Fruit fly (Drosophila melanogaster) whole organism, embryonic: Measurements from ENCODE around the gene CG15332.

Source experiments
- Asciz ChIP-seq: fragments of 200-800 bp; sonication (Bioruptor generic); optimal IDR thresholded peaks from 2 replicates; lab custom pipeline; 2017; ENCODE audit warnings: missing biosample characterization, mild to moderate bottlenecking, missing genetic modification characterization, missing genetic modification reagents
- Bgb ChIP-seq: fragments of 200-800 bp; sonication (Bioruptor generic); IDR thresholded peaks from 2 replicates; pipeline ENCODE4 v1.3.6; 2022; ENCODE audit warnings: missing biosample characterization, missing genetic modification characterization; ENCODE audit not compliant: partially characterized antibody
- Blimp-1 ChIP-seq: fragments of 200-800 bp; sonication (Bioruptor generic); optimal IDR thresholded peaks from 3 replicates; lab custom pipeline; 2018; ENCODE audit warnings: missing biosample characterization, missing genetic modification characterization, mild to moderate bottlenecking, moderate library complexity, missing genetic modification reagents
- CG10979 ChIP-seq: fragments of 200-800 bp; sonication (Bioruptor generic); optimal IDR thresholded peaks from 2 replicates; lab custom pipeline; 2018; ENCODE audit warnings: missing biosample characterization, mild to moderate bottlenecking, missing genetic modification characterization, moderate library complexity
- CG1233 ChIP-seq: fragments of 200-800 bp; sonication (Bioruptor generic); optimal IDR thresholded peaks from 4 replicates; lab custom pipeline; 2018; ENCODE audit warnings: missing biosample characterization, mild to moderate bottlenecking, missing genetic modification characterization
- CG13287 ChIP-seq: fragments of 200-800 bp; sonication (Bioruptor generic); IDR thresholded peaks from 2 replicates; pipeline ENCODE4 v1.3.6; 2022; ENCODE audit warnings: missing biosample characterization, missing genetic modification characterization; ENCODE audit not compliant: partially characterized antibody
- CG15479 ChIP-seq: fragments of 200-800 bp; sonication (Bioruptor generic); optimal IDR thresholded peaks from 3 replicates; lab custom pipeline; 2019; ENCODE audit warnings: missing biosample characterization, mild to moderate bottlenecking, missing genetic modification characterization, moderate library complexity
- CG18262 ChIP-seq: fragments of 200-800 bp; optimal IDR thresholded peaks from 3 replicates; lab custom pipeline; 2019; ENCODE audit warnings: missing biosample characterization, mild to moderate bottlenecking, missing genetic modification characterization, moderate library complexity
- CG18599 ChIP-seq: fragments of 200-800 bp; sonication (Bioruptor generic); optimal IDR thresholded peaks from 3 replicates; lab custom pipeline; 2017; ENCODE audit warnings: missing biosample characterization, missing genetic modification characterization, mild to moderate bottlenecking, moderate library complexity, missing genetic modification reagents
- CG30403 ChIP-seq: fragments of 200-800 bp; sonication (Bioruptor generic); optimal IDR thresholded peaks from 3 replicates; lab custom pipeline; 2016; ENCODE audit warnings: missing biosample characterization, missing genetic modification characterization
- CG34376 ChIP-seq: fragments of 200-800 bp; sonication (Bioruptor generic); optimal IDR thresholded peaks from 2 replicates; lab custom pipeline; 2018; ENCODE audit warnings: missing biosample characterization, mild to moderate bottlenecking, missing genetic modification characterization
- CG4328 ChIP-seq: fragments of 200-800 bp; sonication (Bioruptor generic); optimal IDR thresholded peaks from 3 replicates; lab custom pipeline; 2017; ENCODE audit warnings: missing biosample characterization, missing genetic modification reagents, missing genetic modification characterization
- CG4360 ChIP-seq: fragments of 200-800 bp; sonication (Bioruptor generic); IDR thresholded peaks from 2 replicates; pipeline ENCODE4 v1.3.6; 2022; ENCODE audit warnings: missing biosample characterization, missing genetic modification characterization
- CG5245 ChIP-seq: fragments of 200-800 bp; sonication (Bioruptor generic); optimal IDR thresholded peaks from 3 replicates; lab custom pipeline; 2016; ENCODE audit warnings: missing biosample characterization, missing genetic modification characterization
- Dek ChIP-seq: fragments of 200-800 bp; sonication (Bioruptor generic); optimal IDR thresholded peaks from 3 replicates; lab custom pipeline; 2019; ENCODE audit warnings: missing biosample characterization, mild to moderate bottlenecking, missing genetic modification characterization, moderate library complexity
- Dip2 ChIP-seq: fragments of 200-800 bp; sonication (Bioruptor generic); IDR thresholded peaks from 2 replicates; pipeline ENCODE4 v1.3.6; 2022; ENCODE audit warnings: missing biosample characterization, missing genetic modification characterization
- E2f2 ChIP-seq: fragments of 200-800 bp; sonication (Bioruptor generic); IDR thresholded peaks from 2 replicates; pipeline ENCODE4 v1.3.6; 2022; ENCODE audit warnings: missing biosample characterization, missing genetic modification characterization
- Eip74EF ChIP-seq, 2 experiments: fragments of 200-800 bp in 1 of 2; fragments of >200 bp in 1 of 2; sonication (Bioruptor generic) in 1 of 2; optimal IDR thresholded peaks; 2 replicates each; lab custom pipeline; 2017 to 2019; ENCODE audit warnings: missing biosample characterization in 2 of 2, missing genetic modification characterization in 2 of 2, mild to moderate bottlenecking in 1 of 2, moderate library complexity in 1 of 2
- GATAe ChIP-seq: fragments of 200-800 bp; sonication (Bioruptor generic); conservative IDR thresholded peaks from 2 replicates; pipeline ENCODE4 v1.3.6; 2022; ENCODE audit warnings: missing biosample characterization, missing genetic modification characterization
- HLH3B ChIP-seq: fragments of 200-800 bp; sonication (Bioruptor generic); IDR thresholded peaks from 2 replicates; pipeline ENCODE4 v1.3.6; 2022; ENCODE audit warnings: missing biosample characterization, missing genetic modification characterization
- HLH54F ChIP-seq: fragments of 200-800 bp; sonication (Bioruptor generic); optimal IDR thresholded peaks from 3 replicates; lab custom pipeline; 2016; ENCODE audit warnings: missing biosample characterization, missing genetic modification characterization
- HmgZ ChIP-seq: fragments of 200-800 bp; sonication (Bioruptor generic); optimal IDR thresholded peaks from 2 replicates; lab custom pipeline; 2018; ENCODE audit warnings: missing biosample characterization, mild to moderate bottlenecking, missing genetic modification characterization
- MESR4 ChIP-seq: fragments of 200-800 bp; sonication (Bioruptor generic); optimal IDR thresholded peaks from 2 replicates; lab custom pipeline; 2018; ENCODE audit warnings: missing biosample characterization, mild to moderate bottlenecking, missing genetic modification characterization, moderate library complexity
- Optix ChIP-seq: fragments of 200-800 bp; sonication (Bioruptor generic); IDR thresholded peaks from 3 replicates; pipeline ENCODE4 v1.3.6; 2022; ENCODE audit warnings: missing biosample characterization, missing genetic modification characterization
- Pdp1 ChIP-seq, 2 experiments: fragments of 200-800 bp; sonication (Bioruptor generic); optimal IDR thresholded peaks; 3 replicates each; lab custom pipeline; 2016; ENCODE audit warnings: missing biosample characterization in 2 of 2, missing genetic modification characterization in 2 of 2, mild to moderate bottlenecking in 1 of 2, moderate library complexity in 1 of 2
- Six4 ChIP-seq: fragments of 200-800 bp; sonication (Bioruptor generic); optimal IDR thresholded peaks from 2 replicates; lab custom pipeline; 2016; ENCODE audit warnings: missing biosample characterization, missing genetic modification characterization
- Sox102F ChIP-seq: fragments of 200-800 bp; sonication (Bioruptor generic); optimal IDR thresholded peaks from 2 replicates; lab custom pipeline; 2018; ENCODE audit warnings: missing biosample characterization, mild to moderate bottlenecking, missing genetic modification characterization, moderate library complexity
- Ssrp ChIP-seq: fragments of 200-800 bp; sonication (Bioruptor generic); optimal IDR thresholded peaks from 2 replicates; lab custom pipeline; 2018; ENCODE audit warnings: missing biosample characterization, mild to moderate bottlenecking, missing genetic modification characterization, moderate library complexity
- Vsx1 ChIP-seq: fragments of 200-800 bp; sonication (Bioruptor generic); optimal IDR thresholded peaks from 2 replicates; lab custom pipeline; 2017; ENCODE audit warnings: missing biosample characterization, mild to moderate bottlenecking, missing genetic modification characterization, missing genetic modification reagents
- Xrp1 ChIP-seq: fragments of 200-800 bp; sonication (Bioruptor generic); IDR thresholded peaks from 2 replicates; pipeline ENCODE4 v1.3.6; 2022; ENCODE audit warnings: missing biosample characterization, missing genetic modification characterization
- abd-A ChIP-seq: fragments of 200-800 bp; sonication (Bioruptor generic); optimal IDR thresholded peaks from 3 replicates; lab custom pipeline; 2019; ENCODE audit warnings: missing biosample characterization, mild to moderate bottlenecking, missing genetic modification characterization, moderate library complexity
- ci ChIP-seq: fragments of 200-800 bp; sonication (Bioruptor generic); IDR thresholded peaks from 3 replicates; pipeline ENCODE4 v1.3.6; 2022; ENCODE audit warnings: missing biosample characterization, missing genetic modification characterization
- disco-r ChIP-seq: fragments of 200-800 bp; sonication (Bioruptor generic); optimal IDR thresholded peaks from 2 replicates; lab custom pipeline; 2016; ENCODE audit warnings: missing biosample characterization, missing genetic modification characterization
- dysf ChIP-seq: fragments of 200-800 bp; sonication (Bioruptor generic); IDR thresholded peaks from 3 replicates; pipeline ENCODE4 v1.3.6; 2022; ENCODE audit warnings: missing biosample characterization, missing genetic modification characterization
- esg ChIP-seq: fragments of 200-800 bp; sonication (Bioruptor generic); conservative IDR thresholded peaks from 2 replicates; pipeline ENCODE4 v1.3.6; 2022; ENCODE audit warnings: missing biosample characterization, missing genetic modification characterization
- gem ChIP-seq: fragments of 200-800 bp; sonication (Bioruptor generic); optimal IDR thresholded peaks from 2 replicates; lab custom pipeline; 2019; ENCODE audit warnings: missing biosample characterization, mild to moderate bottlenecking, missing genetic modification characterization, moderate library complexity
- grau ChIP-seq: fragments of 200-800 bp; optimal IDR thresholded peaks from 3 replicates; lab custom pipeline; 2019; ENCODE audit warnings: missing biosample characterization, mild to moderate bottlenecking, missing genetic modification characterization, moderate library complexity
- ind ChIP-seq: fragments of 200-800 bp; sonication (Bioruptor generic); optimal IDR thresholded peaks from 3 replicates; lab custom pipeline; 2016; ENCODE audit warnings: missing biosample characterization, missing genetic modification characterization
- knrl ChIP-seq: fragments of 200-800 bp; sonication (Bioruptor generic); IDR thresholded peaks from 3 replicates; pipeline ENCODE4 v1.3.6; 2022; ENCODE audit warnings: missing biosample characterization, missing genetic modification characterization; ENCODE audit not compliant: partially characterized antibody
- lab ChIP-seq: fragments of 200-800 bp; sonication (Bioruptor generic); optimal IDR thresholded peaks from 3 replicates; lab custom pipeline; 2017; ENCODE audit warnings: missing biosample characterization, missing genetic modification characterization, mild to moderate bottlenecking, moderate library complexity, missing genetic modification reagents
- lmd ChIP-seq: fragments of 200-800 bp; sonication (Bioruptor generic); IDR thresholded peaks from 2 replicates; pipeline ENCODE4 v1.3.6; 2022; ENCODE audit warnings: missing biosample characterization, missing genetic modification characterization
- phol ChIP-seq: fragments of 200-800 bp; sonication (Bioruptor generic); optimal IDR thresholded peaks from 3 replicates; lab custom pipeline; 2018; ENCODE audit warnings: missing biosample characterization, mild to moderate bottlenecking, missing genetic modification characterization, moderate library complexity
- pros ChIP-seq: fragments of 200-800 bp; sonication (Bioruptor generic); optimal IDR thresholded peaks from 3 replicates; lab custom pipeline; 2019; ENCODE audit warnings: missing biosample characterization, mild to moderate bottlenecking, missing genetic modification characterization, moderate library complexity
- schlank ChIP-seq: fragments of 200-800 bp; sonication (Bioruptor generic); optimal IDR thresholded peaks from 2 replicates; lab custom pipeline; 2018; ENCODE audit warnings: missing biosample characterization, mild to moderate bottlenecking, missing genetic modification characterization
- sens ChIP-seq: fragments of 200-800 bp; sonication (Bioruptor generic); peaks from one replicate; lab custom pipeline; 2016; ENCODE audit warnings: missing biosample characterization, missing genetic modification characterization
- so ChIP-seq: fragments of 200-800 bp; sonication (Bioruptor generic); IDR thresholded peaks from 3 replicates; pipeline ENCODE4 v1.3.6; 2022; ENCODE audit warnings: missing biosample characterization, missing genetic modification characterization
- sug ChIP-seq: fragments of 200-800 bp; optimal IDR thresholded peaks from 2 replicates; lab custom pipeline; 2019; ENCODE audit warnings: missing biosample characterization, mild to moderate bottlenecking, missing genetic modification characterization, moderate library complexity
- tio ChIP-seq: fragments of 200-800 bp; sonication (Bioruptor generic); optimal IDR thresholded peaks from 2 replicates; lab custom pipeline; 2017; ENCODE audit warnings: missing biosample characterization, missing genetic modification characterization, inconsistent platforms
- ttk ChIP-seq: fragments of 200-800 bp; sonication (Bioruptor generic); IDR thresholded peaks from 2 replicates; pipeline ENCODE4 v2.1.2; 2022; ENCODE audit warnings: missing biosample characterization, missing genetic modification characterization
- unc-4 ChIP-seq: fragments of 200-800 bp; sonication (Bioruptor generic); IDR thresholded peaks from 2 replicates; pipeline ENCODE4 v1.3.6; 2022; ENCODE audit warnings: missing biosample characterization, missing genetic modification characterization; ENCODE audit not compliant: partially characterized antibody

Gene CG15332

dm6 chrX:7968215-7968799 is 12.5 kb upstream of the CG15332 start, which contains the start of gene sws (continued):
- TF ChIP-seq CG18262 (peak; percentile 48), Xrp1 (GFP tag; lab: Robert Waterston, UW) (no peak; the same call in 1 of the 2 replicates), sens (GFP tag; lab: Kevin White, UChicago) (no peak), CG34376 (GFP tag; lab: Kevin White, UChicago) (no peak), sug (tag; lab: Kevin White, UChicago) (peak; percentile 19), Blimp-1 (GFP tag; lab: Kevin White, UChicago) (peak; percentile 43), Optix (GFP tag; lab: Robert Waterston, UW) (no peak), CG5245 (GFP tag; lab: Kevin White, UChicago) (no peak), Dip2 (GFP tag; lab: Robert Waterston, UW) (no peak), so (no peak), CG15479 (GFP tag; lab: Kevin White, UChicago) (no peak), tio (no peak), Ssrp (peak; percentile 37), HLH54F (no peak), CG1233 (peak; percentile 32), dysf (GFP tag; lab: Robert Waterston, UW) (peak; percentile 45; the same call in 1 of the 3 replicates), CG4360 (GFP tag; lab: Robert Waterston, UW) (no peak), phol (tag; lab: Kevin White, UChicago) (peak; percentile 59), CG10979 (tag; lab: Kevin White, UChicago) (peak; percentile 29), E2f2 (GFP tag; lab: Robert Waterston, UW) (0 out of 2 replicates have a peak, but pooled peaks have one; percentile 17), Six4 (GFP tag; lab: Kevin White, UChicago) (peak; percentile 29), schlank (no peak), ind (GFP tag; lab: Kevin White, UChicago) (peak; percentile 27), knrl (GFP tag; lab: Robert Waterston, UW) (peak; percentile 53; the same call in 2 of the 3 replicates), CG18599 (GFP tag; lab: Kevin White, UChicago) (peak; percentile 67), Bgb (GFP tag; lab: Robert Waterston, UW) (peak; percentile 74), esg (GFP tag; lab: Robert Waterston, UW) (no peak), MESR4 (peak; percentile 30), CG13287 (peak; percentile 73), lab (GFP tag; lab: Kevin White, UChicago) (peak; percentile 63), Vsx1 (GFP tag; lab: Kevin White, UChicago) (no peak), gem (peak; percentile 71)

- TF ChIP-seq ttk (GFP tag; lab: Robert Waterston, UW), result 0 out of 2 replicates have a peak, but pooled peaks have one; percentile 1
- TF ChIP-seq CG4328 (GFP tag; lab: Kevin White, UChicago), result no peak
- TF ChIP-seq E2f2 (GFP tag; lab: Robert Waterston, UW), result no peak
- TF ChIP-seq Pdp1 (GFP tag; optimal IDR thresholded peaks at IDR 0.05; lab: Kevin White, UChicago), result peak in 1 of 2 experiments; percentile 52
- no peak for TF ChIP-seq GATAe
- no peak for TF ChIP-seq CG30403 (GFP tag; lab: Kevin White, UChicago)
- peak; percentile 52 for TF ChIP-seq CG15479 (GFP tag; lab: Kevin White, UChicago)
- no peak for TF ChIP-seq Eip74EF (GFP tag; optimal IDR thresholded peaks at IDR 0.05; lab: Kevin White, UChicago)
- TF ChIP-seq pros (GFP tag; lab: Kevin White, UChicago), result peak; percentile 60
- no peak for TF ChIP-seq unc-4 (GFP tag; lab: Robert Waterston, UW)
- TF ChIP-seq ci, result no peak
- no peak for TF ChIP-seq HLH3B
- TF ChIP-seq Dek (tag; lab: Kevin White, UChicago), result no peak
- TF ChIP-seq Sox102F, result no peak
- TF ChIP-seq Asciz (GFP tag; lab: Kevin White, UChicago), result no peak
- TF ChIP-seq HmgZ, result no peak
- TF ChIP-seq disco-r (GFP tag; lab: Kevin White, UChicago), result no peak
- no peak for TF ChIP-seq abd-A (tag; lab: Kevin White, UChicago)
- peak; percentile 65; the same call in 1 of the 2 replicates for TF ChIP-seq CG4360 (GFP tag; lab: Robert Waterston, UW)
- no peak for TF ChIP-seq grau (tag; lab: Kevin White, UChicago)
- no peak for TF ChIP-seq lmd (GFP tag; lab: Robert Waterston, UW)
Measured at dm6 chrX:7967848-7968143, 12.0 kb upstream of the CG15332 start.
